Fruit fly (Drosophila melanogaster) whole organism, embryonic: ENCODE measurements around the gene rau.
A peak's percentile ranks its signal among the peaks of the same experiment; 100 is the strongest.

Experiments
- Adf1 ChIP-seq: fragments of 200-800 bp; sonication (Bioruptor generic); IDR thresholded peaks from 2 replicates; pipeline ENCODE4 v1.3.6; 2022; ENCODE audit warnings: missing biosample characterization, missing genetic modification characterization
- Antp ChIP-seq: fragments of 200-800 bp; sonication (Bioruptor generic); optimal IDR thresholded peaks from 3 replicates; lab custom pipeline; 2016; ENCODE audit warnings: missing biosample characterization, missing genetic modification characterization
- B-H2 ChIP-seq: fragments of 200-800 bp; sonication (Bioruptor generic); optimal IDR thresholded peaks from 2 replicates; lab custom pipeline; 2018; ENCODE audit warnings: missing biosample characterization, mild to moderate bottlenecking, missing genetic modification characterization
- BEAF-32 ChIP-seq: fragments of 200-800 bp; sonication (Bioruptor generic); optimal IDR thresholded peaks from 3 replicates; lab custom pipeline; 2017; ENCODE audit warnings: missing biosample characterization, missing genetic modification characterization, mild to moderate bottlenecking, moderate library complexity, missing genetic modification reagents
- BtbVII ChIP-seq: fragments of 200-800 bp; sonication (Bioruptor generic); optimal IDR thresholded peaks from 3 replicates; lab custom pipeline; 2017; ENCODE audit warnings: missing biosample characterization, mild to moderate bottlenecking, missing genetic modification characterization
- CG10959 ChIP-seq: fragments of 200-800 bp; sonication (Bioruptor generic); IDR thresholded peaks from 2 replicates; pipeline ENCODE4 v1.3.6; 2022; ENCODE audit warnings: missing biosample characterization, missing genetic modification characterization
- CG11247 ChIP-seq: fragments of 200-800 bp; sonication (Bioruptor generic); IDR thresholded peaks from 2 replicates; pipeline ENCODE4 v1.3.6; 2022; ENCODE audit warnings: missing biosample characterization, missing genetic modification characterization
- CG12391 ChIP-seq: fragments of 200-800 bp; sonication (Bioruptor generic); optimal IDR thresholded peaks from 3 replicates; lab custom pipeline; 2018; ENCODE audit warnings: missing biosample characterization, mild to moderate bottlenecking, missing genetic modification characterization, moderate library complexity
- CG14014 ChIP-seq: fragments of 200-800 bp; sonication (Bioruptor generic); IDR thresholded peaks from 2 replicates; pipeline ENCODE4 v1.3.6; 2022; ENCODE audit warnings: missing biosample characterization, missing genetic modification characterization
- CG14965 ChIP-seq: fragments of 200-800 bp; sonication (Bioruptor generic); optimal IDR thresholded peaks from 2 replicates; lab custom pipeline; 2016; ENCODE audit warnings: missing biosample characterization, missing genetic modification characterization, borderline replicate concordance
- CG16813 ChIP-seq: fragments of 200-800 bp; sonication (Bioruptor generic); IDR thresholded peaks from 3 replicates; pipeline ENCODE4 v1.3.6; 2022; ENCODE audit warnings: missing biosample characterization, missing genetic modification characterization; ENCODE audit not compliant: partially characterized antibody
- CG17612 ChIP-seq: fragments of 200-800 bp; sonication (Bioruptor generic); IDR thresholded peaks from 2 replicates; pipeline ENCODE4 v1.3.6; 2022; ENCODE audit warnings: missing biosample characterization, missing genetic modification characterization
- CG17829 ChIP-seq: fragments of 200-800 bp; optimal IDR thresholded peaks from 2 replicates; lab custom pipeline; 2019; ENCODE audit warnings: missing biosample characterization, mild to moderate bottlenecking, missing genetic modification characterization, moderate library complexity
- CG18262 ChIP-seq: fragments of 200-800 bp; optimal IDR thresholded peaks from 3 replicates; lab custom pipeline; 2019; ENCODE audit warnings: missing biosample characterization, mild to moderate bottlenecking, missing genetic modification characterization, moderate library complexity
- CG18619 ChIP-seq: fragments of 200-800 bp; sonication (Bioruptor generic); optimal IDR thresholded peaks from 3 replicates; lab custom pipeline; 2017; ENCODE audit warnings: missing biosample characterization, mild to moderate bottlenecking, missing genetic modification characterization
- CG2199 ChIP-seq: fragments of 200-800 bp; sonication (Bioruptor generic); IDR thresholded peaks from 3 replicates; pipeline ENCODE4 v1.3.6; 2022; ENCODE audit warnings: missing biosample characterization, missing genetic modification characterization
- CG31388 ChIP-seq: fragments of 200-800 bp; sonication (Bioruptor generic); optimal IDR thresholded peaks from 2 replicates; lab custom pipeline; 2016; ENCODE audit warnings: missing biosample characterization, missing genetic modification characterization
- CG32767 ChIP-seq: fragments of 200-800 bp; sonication (Bioruptor generic); IDR thresholded peaks from 2 replicates; pipeline ENCODE4 v1.3.6; 2022; ENCODE audit warnings: missing biosample characterization, missing genetic modification characterization
- CG6272 ChIP-seq: fragments of 200-800 bp; sonication (Bioruptor generic); IDR thresholded peaks from 2 replicates; pipeline ENCODE4 v1.3.6; 2022; ENCODE audit warnings: missing biosample characterization, missing genetic modification characterization
- CG6683 ChIP-seq: fragments of 200-800 bp; sonication (Bioruptor generic); optimal IDR thresholded peaks from 2 replicates; lab custom pipeline; 2017; ENCODE audit warnings: missing biosample characterization, mild to moderate bottlenecking, missing genetic modification characterization, missing genetic modification reagents
- CG9727 ChIP-seq: fragments of 200-800 bp; sonication (Bioruptor generic); optimal IDR thresholded peaks from 3 replicates; lab custom pipeline; 2017; ENCODE audit warnings: missing biosample characterization, mild to moderate bottlenecking, missing genetic modification characterization
- CG9876 ChIP-seq: fragments of 200-800 bp; sonication (Bioruptor generic); optimal IDR thresholded peaks from 2 replicates; lab custom pipeline; 2016; ENCODE audit warnings: missing biosample characterization, missing genetic modification characterization
- D19B ChIP-seq: fragments of 200-800 bp; sonication (Bioruptor generic); optimal IDR thresholded peaks from 2 replicates; lab custom pipeline; 2017; ENCODE audit warnings: missing biosample characterization, mild to moderate bottlenecking, missing genetic modification characterization
- Drgx ChIP-seq: fragments of 200-800 bp; sonication (Bioruptor generic); IDR thresholded peaks from 2 replicates; pipeline ENCODE4 v1.3.6; 2022; ENCODE audit warnings: missing biosample characterization, missing genetic modification characterization
- ERR ChIP-seq: fragments of 200-800 bp; sonication (Bioruptor generic); optimal IDR thresholded peaks from 2 replicates; lab custom pipeline; 2016; ENCODE audit warnings: missing biosample characterization, missing genetic modification characterization
- Fer3 ChIP-seq: fragments of 200-800 bp; sonication (Bioruptor generic); optimal IDR thresholded peaks from 2 replicates; lab custom pipeline; 2018; ENCODE audit warnings: missing biosample characterization, mild to moderate bottlenecking, missing genetic modification characterization, moderate library complexity
- HLH54F ChIP-seq: fragments of 200-800 bp; sonication (Bioruptor generic); optimal IDR thresholded peaks from 3 replicates; lab custom pipeline; 2016; ENCODE audit warnings: missing biosample characterization, missing genetic modification characterization
- Hand ChIP-seq: fragments of 200-800 bp; sonication (Bioruptor generic); optimal IDR thresholded peaks from 2 replicates; lab custom pipeline; 2017; ENCODE audit warnings: mild to moderate bottlenecking, missing biosample characterization, missing genetic modification reagents, missing genetic modification characterization
- HmgD ChIP-seq: fragments of 200-800 bp; sonication (Bioruptor generic); optimal IDR thresholded peaks from 3 replicates; lab custom pipeline; 2016; ENCODE audit warnings: missing biosample characterization, missing genetic modification characterization
- Hr78 ChIP-seq, 2 experiments: fragments of 200-800 bp in 1 of 2; fragments of >200 bp in 1 of 2; sonication (Bioruptor generic) in 1 of 2; optimal IDR thresholded peaks; 2 replicates each; lab custom pipeline; 2017 to 2019; ENCODE audit warnings: missing biosample characterization in 2 of 2, missing genetic modification characterization in 2 of 2, mild to moderate bottlenecking in 1 of 2, moderate library complexity in 1 of 2
- Hsf ChIP-seq: fragments of 200-800 bp; sonication (Bioruptor generic); optimal IDR thresholded peaks from 3 replicates; lab custom pipeline; 2016; ENCODE audit warnings: missing biosample characterization, missing genetic modification characterization
- Lhr ChIP-seq: fragments of 200-800 bp; sonication (Bioruptor generic); optimal IDR thresholded peaks from 3 replicates; lab custom pipeline; 2017; ENCODE audit warnings: mild to moderate bottlenecking, missing biosample characterization, missing genetic modification reagents, missing genetic modification characterization
- Nf-YB ChIP-seq: fragments of 200-800 bp; sonication (Bioruptor generic); optimal IDR thresholded peaks from 3 replicates; lab custom pipeline; 2019; ENCODE audit warnings: missing biosample characterization, mild to moderate bottlenecking, missing genetic modification characterization, moderate library complexity
- Oli ChIP-seq: fragments of 200-800 bp; sonication (Bioruptor generic); optimal IDR thresholded peaks from 2 replicates; lab custom pipeline; 2018; ENCODE audit warnings: missing biosample characterization, mild to moderate bottlenecking, missing genetic modification characterization, moderate library complexity
- Pdp1 ChIP-seq, 2 experiments: fragments of 200-800 bp; sonication (Bioruptor generic); optimal IDR thresholded peaks; 3 replicates each; lab custom pipeline; 2016; ENCODE audit warnings: missing biosample characterization in 2 of 2, missing genetic modification characterization in 2 of 2, mild to moderate bottlenecking in 1 of 2, moderate library complexity in 1 of 2
- Poxn ChIP-seq: fragments of 200-800 bp; sonication (Bioruptor generic); IDR thresholded peaks from 2 replicates; pipeline ENCODE4 v1.3.6; 2022; ENCODE audit warnings: missing biosample characterization, missing genetic modification characterization
- az2 ChIP-seq: fragments of 200-800 bp; sonication (Bioruptor generic); optimal IDR thresholded peaks from 3 replicates; lab custom pipeline; 2016; ENCODE audit warnings: missing biosample characterization, missing genetic modification characterization
- br ChIP-seq: fragments of >200 bp; optimal IDR thresholded peaks from 2 replicates; lab custom pipeline; 2017
- chm ChIP-seq: fragments of 200-800 bp; sonication (Bioruptor generic); IDR thresholded peaks from 2 replicates; pipeline ENCODE4 v1.3.6; 2022; ENCODE audit warnings: missing biosample characterization, missing genetic modification characterization
- disco-r ChIP-seq: fragments of 200-800 bp; sonication (Bioruptor generic); optimal IDR thresholded peaks from 2 replicates; lab custom pipeline; 2016; ENCODE audit warnings: missing biosample characterization, missing genetic modification characterization
- ems ChIP-seq: fragments of 200-800 bp; sonication (Bioruptor generic); optimal IDR thresholded peaks from 3 replicates; lab custom pipeline; 2016; ENCODE audit warnings: missing biosample characterization, missing genetic modification characterization
- gsb ChIP-seq: fragments of 200-800 bp; sonication (Bioruptor generic); IDR thresholded peaks from 2 replicates; pipeline ENCODE4 v1.3.6; 2022; ENCODE audit warnings: missing biosample characterization, missing genetic modification characterization
- h ChIP-seq: fragments of >200 bp; optimal IDR thresholded peaks from 2 replicates; lab custom pipeline; 2017
- ind ChIP-seq: fragments of 200-800 bp; sonication (Bioruptor generic); optimal IDR thresholded peaks from 3 replicates; lab custom pipeline; 2016; ENCODE audit warnings: missing biosample characterization, missing genetic modification characterization
- kay ChIP-seq: fragments of 200-800 bp; sonication (Bioruptor generic); optimal IDR thresholded peaks from 2 replicates; lab custom pipeline; 2016; ENCODE audit warnings: missing biosample characterization, missing genetic modification characterization
- ken ChIP-seq: fragments of 200-800 bp; sonication (Bioruptor generic); IDR thresholded peaks from 3 replicates; pipeline ENCODE4 v1.3.6; 2022; ENCODE audit warnings: missing biosample characterization, missing genetic modification characterization
- otp ChIP-seq: fragments of 200-800 bp; sonication (Bioruptor generic); IDR thresholded peaks from 3 replicates; pipeline ENCODE4, ENCODE4 v1.3.6; 2022; ENCODE audit warnings: missing biosample characterization, missing genetic modification characterization
- pho ChIP-seq: fragments of 200-800 bp; sonication (Bioruptor generic); optimal IDR thresholded peaks from 2 replicates; lab custom pipeline; 2016; ENCODE audit warnings: missing biosample characterization, missing genetic modification characterization
- scrt ChIP-seq: fragments of 200-800 bp; sonication (Bioruptor generic); optimal IDR thresholded peaks from 2 replicates; lab custom pipeline; 2018; ENCODE audit warnings: missing biosample characterization, mild to moderate bottlenecking, missing genetic modification characterization, moderate library complexity

Gene rau

DNA sequence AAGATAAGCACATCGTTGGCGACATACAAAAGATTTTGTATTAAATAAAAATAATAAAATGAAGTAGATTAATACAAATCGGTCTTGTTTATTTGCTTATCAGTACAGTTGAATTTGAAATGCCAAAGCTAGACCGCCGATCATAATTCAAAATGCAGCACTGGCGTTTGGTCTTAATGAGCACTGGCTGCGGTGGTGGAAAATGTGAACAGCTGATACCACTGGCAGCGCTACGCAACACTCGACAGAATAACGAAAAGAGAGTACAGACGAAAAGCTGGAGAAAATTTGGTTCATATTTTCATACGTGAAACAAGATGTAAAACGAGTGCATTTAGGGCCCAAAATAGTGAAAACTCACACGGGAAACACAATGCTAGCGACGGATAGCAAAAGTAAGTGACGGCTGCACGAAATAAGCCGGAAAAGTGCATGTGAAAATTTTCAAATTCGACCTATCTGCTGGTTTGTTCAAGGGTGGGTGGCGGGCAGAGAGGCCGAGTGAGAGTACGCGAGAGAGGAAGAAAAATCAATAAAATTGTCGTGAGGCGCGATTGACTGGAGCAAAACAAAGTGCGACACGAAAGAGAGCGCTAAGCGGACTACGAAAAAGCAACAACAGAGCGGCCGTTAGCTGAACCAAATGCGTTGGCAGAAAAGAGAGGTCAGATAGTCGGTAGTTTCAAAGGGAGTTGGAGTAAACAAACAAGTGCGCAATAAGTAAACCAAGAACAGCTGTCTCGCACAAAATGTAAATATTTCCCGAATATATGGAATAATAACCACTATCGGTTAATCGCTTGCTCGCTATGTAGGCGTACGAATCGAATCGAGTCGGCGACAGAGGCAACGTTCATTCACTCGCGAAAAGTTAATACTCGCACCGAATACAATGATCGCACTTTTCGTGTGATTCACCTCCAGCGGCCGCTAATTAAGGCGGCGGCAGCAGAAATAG lies 27.9 kb upstream of the rau start, which contains the start of gene bchs (continued):
- peak; percentile 93 for TF ChIP-seq CG6683 (GFP tag; lab: Kevin White, UChicago)
- peak; percentile 62 for TF ChIP-seq ems (GFP tag; lab: Kevin White, UChicago)
- TF ChIP-seq Drgx, result no peak
- peak; percentile 44 for TF ChIP-seq CG10959 (GFP tag; lab: Robert Waterston, UW)
- peak; percentile 83 for TF ChIP-seq CG14965 (GFP tag; lab: Kevin White, UChicago)
- peak; percentile 27; the same call in 1 of the 3 replicates for TF ChIP-seq CG16813 (GFP tag; lab: Robert Waterston, UW)
- TF ChIP-seq HmgD, result peak; percentile 64
- TF ChIP-seq h, result no peak
- TF ChIP-seq CG9727 (GFP tag; lab: Kevin White, UChicago), result peak; percentile 89
- TF ChIP-seq az2 (GFP tag; lab: Kevin White, UChicago), result peak; percentile 42
- peak; percentile 51 for TF ChIP-seq CG17829 (tag; lab: Kevin White, UChicago)
- peak; percentile 89 for TF ChIP-seq otp (GFP tag; lab: Robert Waterston, UW)
- peak; percentile 90 for TF ChIP-seq disco-r (GFP tag; lab: Kevin White, UChicago)
- TF ChIP-seq BEAF-32, result peak; percentile 33
- peak; percentile 96 for TF ChIP-seq BtbVII
- TF ChIP-seq CG11247 (GFP tag; lab: Robert Waterston, UW), result peak; percentile 78
- peak; percentile 82 for TF ChIP-seq pho (GFP tag; lab: Kevin White, UChicago)
- peak; percentile 89 for TF ChIP-seq Hand (GFP tag; lab: Kevin White, UChicago)
- no peak for TF ChIP-seq CG6272
- peak; percentile 69; the same call in 1 of the 2 replicates for TF ChIP-seq CG32767 (GFP tag; lab: Robert Waterston, UW)
- peak; percentile 58 for TF ChIP-seq D19B (GFP tag; lab: Kevin White, UChicago)
- TF ChIP-seq chm (GFP tag; lab: Robert Waterston, UW), result peak; percentile 96
- peak; percentile 71 for TF ChIP-seq Nf-YB (GFP tag; lab: Kevin White, UChicago)
- peak; percentile 75; the same call in 2 of the 3 replicates for TF ChIP-seq ken (GFP tag; lab: Robert Waterston, UW)
- TF ChIP-seq Hr78 (GFP tag; optimal IDR thresholded peaks at IDR 0.05; lab: Kevin White, UChicago), result peak in 1 of 2 experiments; percentile 81
- peak; percentile 67 for TF ChIP-seq Antp
- TF ChIP-seq Lhr (GFP tag; lab: Kevin White, UChicago), result peak; percentile 87
- peak; percentile 71 for TF ChIP-seq kay (GFP tag; lab: Kevin White, UChicago)
- TF ChIP-seq scrt (GFP tag; lab: Kevin White, UChicago), result peak; percentile 89
- TF ChIP-seq CG9876, result peak; percentile 65
- peak; percentile 88 for TF ChIP-seq Fer3
- TF ChIP-seq ERR (GFP tag; lab: Kevin White, UChicago), result peak; percentile 75
- peak; percentile 57 for TF ChIP-seq CG12391 (tag; lab: Kevin White, UChicago)
- TF ChIP-seq Pdp1 (GFP tag; optimal IDR thresholded peaks at IDR 0.05; lab: Kevin White, UChicago), result peak in 1 of 2 experiments; percentile 62
- peak; percentile 59; the same call in 1 of the 2 replicates for TF ChIP-seq gsb
- peak; percentile 76; the same call in 1 of the 2 replicates for TF ChIP-seq CG14014 (GFP tag; lab: Robert Waterston, UW)
- TF ChIP-seq CG17612 (GFP tag; lab: Robert Waterston, UW), result peak; percentile 39; the same call in 1 of the 2 replicates
- peak; percentile 52 for TF ChIP-seq CG2199 (GFP tag; lab: Robert Waterston, UW)
- no peak for TF ChIP-seq Poxn (GFP tag; lab: Robert Waterston, UW)
- peak; percentile 93 for TF ChIP-seq CG18619 (GFP tag; lab: Kevin White, UChicago)
- no peak for TF ChIP-seq br (lab: Kevin White, UChicago)
- peak; percentile 85 for TF ChIP-seq B-H2
- peak; percentile 3 for TF ChIP-seq ind (GFP tag; lab: Kevin White, UChicago)
- peak; percentile 31 for TF ChIP-seq HLH54F (GFP tag; lab: Kevin White, UChicago)
- no peak for TF ChIP-seq CG18262
- peak; percentile 12 for TF ChIP-seq CG31388 (GFP tag; lab: Kevin White, UChicago)
- peak; percentile 78 for TF ChIP-seq Hsf
- TF ChIP-seq Adf1 (GFP tag; lab: Robert Waterston, UW), result peak; percentile 76
- TF ChIP-seq Oli (tag; lab: Kevin White, UChicago), result peak; percentile 56
